Worm (Caenorhabditis elegans): ENCODE data around the gene pah-1.
A peak's percentile ranks its signal among the peaks of the same experiment; 100 is the strongest.

The pah-1 gene

ce11 chrII:8770675-8771074 is 3.9 kb upstream of the pah-1 start, which contains the start of gene let-19:
Gene let-19, plus strand, starts transcription at chrII:8770975.
- TF ChIP-seq ZK546.5 (tag; optimal IDR thresholded peaks at IDR 0.05) (no peak), pqm-1 (tag; optimal IDR thresholded peaks at IDR 0.05) (no peak), R02D3.7 (tag; optimal IDR thresholded peaks at IDR 0.05) (no peak), ama-1 (optimal IDR thresholded peaks at IDR 0.05) (no peak), nhr-23 (tag; optimal IDR thresholded peaks at IDR 0.05) (no peak), daf-12 (tag; optimal IDR thresholded peaks at IDR 0.05) (no peak), eor-1 (tag; optimal IDR thresholded peaks at IDR 0.05) (no peak)

- peak; percentile 5 for TF ChIP-seq elt-2 (tag; optimal IDR thresholded peaks at IDR 0.05)
- TF ChIP-seq pha-4 (tag; optimal IDR thresholded peaks at IDR 0.05), result peak; percentile 44
- peak; percentile 18 for TF ChIP-seq pqm-1 (tag; optimal IDR thresholded peaks at IDR 0.05)
- TF ChIP-seq nfya-1 (tag; optimal IDR thresholded peaks at IDR 0.05; ENCODE audit: insufficient read depth), result peak; percentile 26
- TF ChIP-seq hmg-11 (tag; optimal IDR thresholded peaks at IDR 0.05), result peak; percentile 57
- TF ChIP-seq ceh-9 (tag; optimal IDR thresholded peaks at IDR 0.05), result no peak
- no peak for TF ChIP-seq unc-62 (GFP tag; optimal IDR thresholded peaks at IDR 0.05)
Observed at ce11 chrII:8769375-8769774, 2.6 kb upstream of the pah-1 start.

- TF ChIP-seq skn-1 (tag; optimal IDR thresholded peaks at IDR 0.05) (no peak), elt-3 (tag; optimal IDR thresholded peaks at IDR 0.05) (no peak), jun-1 (tag; optimal IDR thresholded peaks at IDR 0.05) (no peak), elt-1 (tag; optimal IDR thresholded peaks at IDR 0.05) (no peak), nhr-11 (tag; optimal IDR thresholded peaks at IDR 0.05) (no peak), eor-1 (tag; optimal IDR thresholded peaks at IDR 0.05) (no peak)
Observed at ce11 chrII:8766475-8766874, 322 bp downstream of the pah-1 start, which contains the start of the genes nsph-1.1 and K08F8.15. Gene nsph-1.1, plus strand, starts transcription at chrII:8766775. Gene K08F8.15, plus strand, starts transcription at chrII:8766809.

ce11 chrII:8765131-8765530 is 1.7 kb downstream of the pah-1 start:
- peak; percentile 70 for TF ChIP-seq nhr-23 (tag; optimal IDR thresholded peaks at IDR 0.05)
- TF ChIP-seq lsy-12 (tag; optimal IDR thresholded peaks at IDR 0.05), result peak; percentile 2
- TF ChIP-seq mdl-1 (tag; optimal IDR thresholded peaks at IDR 0.05), result peak; percentile 48
- no peak for TF ChIP-seq lin-39 (tag; optimal IDR thresholded peaks at IDR 0.05)
- peak; percentile 24 for TF ChIP-seq nhr-25 (tag; optimal IDR thresholded peaks at IDR 0.05)
- TF ChIP-seq nhr-43 (tag; optimal IDR thresholded peaks at IDR 0.05; ENCODE audit: poor library complexity, severe bottlenecking), result peak; percentile 81

ce11 chrII:8764332-8764731 is 2.5 kb downstream of the pah-1 start:
- TF ChIP-seq fos-1 (tag; optimal IDR thresholded peaks at IDR 0.05), result no peak
- TF ChIP-seq fkh-10 (GFP tag; optimal IDR thresholded peaks at IDR 0.05), result no peak
- TF ChIP-seq nhr-237 (tag; optimal IDR thresholded peaks at IDR 0.05), result no peak

- no peak for TF ChIP-seq pqm-1 (tag; optimal IDR thresholded peaks at IDR 0.05)
- no peak for TF ChIP-seq zag-1 (tag; optimal IDR thresholded peaks at IDR 0.05)
- TF ChIP-seq elt-2 (tag; optimal IDR thresholded peaks at IDR 0.05), result no peak
- no peak for TF ChIP-seq ceh-82 (tag; optimal IDR thresholded peaks at IDR 0.05)
- TF ChIP-seq ztf-11 (tag; optimal IDR thresholded peaks at IDR 0.05), result no peak
- TF ChIP-seq aly-2 (tag; optimal IDR thresholded peaks at IDR 0.05), result no peak
- no peak for TF ChIP-seq fkh-10 (GFP tag; optimal IDR thresholded peaks at IDR 0.05)
- no peak for TF ChIP-seq nhr-67 (tag; optimal IDR thresholded peaks at IDR 0.05)
Observed at ce11 chrII:8763367-8763766, 3.4 kb downstream of the pah-1 start.

ce11 chrII:8761739-8762138 is 5.1 kb downstream of the pah-1 start:
- TF ChIP-seq elt-1 (tag; optimal IDR thresholded peaks at IDR 0.05), result no peak
- peak; percentile 56 for TF ChIP-seq elt-2 (tag; optimal IDR thresholded peaks at IDR 0.05)
- peak; percentile 20 for TF ChIP-seq pha-4 (tag; optimal IDR thresholded peaks at IDR 0.05)
